Worm (Caenorhabditis elegans): ENCODE measurements around the gene W05H9.2.

W05H9.2 gene

ce11 chrX:6296402-6296844 is 29.6 kb downstream of the W05H9.2 start (continued):
- TF ChIP-seq ccch-3 (GFP tag; optimal IDR thresholded peaks at IDR 0.05): peak; percentile 96
- peak; percentile 68; the same call in 1 of the 2 replicates for TF ChIP-seq Y67H2A.10 (GFP tag; conservative IDR thresholded peaks at IDR 0.05)
- no peak for TF ChIP-seq sptf-2 (GFP tag; optimal IDR thresholded peaks at IDR 0.05)
- TF ChIP-seq attf-5 (GFP tag; optimal IDR thresholded peaks at IDR 0.05): peak; percentile 73
- peak; percentile 99 for TF ChIP-seq atf-7 (tag; optimal IDR thresholded peaks at IDR 0.05)
- peak; percentile 83 for TF ChIP-seq die-1 (tag; optimal IDR thresholded peaks at IDR 0.05)
- TF ChIP-seq him-1 (tag; optimal IDR thresholded peaks at IDR 0.05): peak; percentile 20
- TF ChIP-seq lir-1 (GFP tag; conservative IDR thresholded peaks at IDR 0.05): peak; percentile 97
- 0 out of 2 replicates have a peak, but pooled peaks have one; percentile 34 for TF ChIP-seq D2030.7 (GFP tag; IDR thresholded peaks at IDR 0.05)
- no peak; the same call in 1 of the 2 replicates for TF ChIP-seq zfh-2 (GFP tag; conservative IDR thresholded peaks at IDR 0.05)
- peak; percentile 94 for TF ChIP-seq egl-44 (GFP tag; IDR thresholded peaks at IDR 0.05)
- TF ChIP-seq ceh-58 (GFP tag; IDR thresholded peaks at IDR 0.05): 0 out of 2 replicates have a peak, but pooled peaks have one; percentile 54
- 0 out of 2 replicates have a peak, but pooled peaks have one; percentile 53 for TF ChIP-seq nhr-120 (GFP tag; IDR thresholded peaks at IDR 0.05)
- peak; percentile 100 for TF ChIP-seq lin-40 (tag; optimal IDR thresholded peaks at IDR 0.05)
- peak; percentile 68 for TF ChIP-seq unc-130 (GFP tag; optimal IDR thresholded peaks at IDR 0.05)
- TF ChIP-seq snpc-4 (GFP tag; optimal IDR thresholded peaks at IDR 0.05): peak; percentile 61
- TF ChIP-seq snpc-4 (tag; optimal IDR thresholded peaks at IDR 0.05): peak; percentile 36 to 90 (median 82)
- TF ChIP-seq bed-1 (GFP tag; IDR thresholded peaks at IDR 0.05): peak; percentile 88; the same call in 1 of the 2 replicates
- peak; percentile 96 for TF ChIP-seq egl-18 (GFP tag; IDR thresholded peaks at IDR 0.05)
- TF ChIP-seq Y95B8A.8 (GFP tag; IDR thresholded peaks at IDR 0.05): 0 out of 2 replicates have a peak, but pooled peaks have one; percentile 48
- TF ChIP-seq dpl-1 (GFP tag; optimal IDR thresholded peaks at IDR 0.05): peak; percentile 19
- no peak for TF ChIP-seq ama-1 (optimal IDR thresholded peaks at IDR 0.05)
- peak; percentile 18 to 94 for TF ChIP-seq ama-1 (GFP tag; optimal IDR thresholded peaks at IDR 0.05)
- TF ChIP-seq cebp-1 (GFP tag; IDR thresholded peaks at IDR 0.05): peak; percentile 82
- TF ChIP-seq cebp-1 (tag; optimal IDR thresholded peaks at IDR 0.05): peak; percentile 98
- TF ChIP-seq F55B11.4 (tag; optimal IDR thresholded peaks at IDR 0.05; ENCODE audit: borderline replicate concordance, insufficient read depth): no peak
- peak; percentile 98 for TF ChIP-seq C06A6.2 (GFP tag; conservative IDR thresholded peaks at IDR 0.05)
- no peak for TF ChIP-seq tbx-9 (tag; optimal IDR thresholded peaks at IDR 0.05; ENCODE audit: borderline replicate concordance)
- peak; percentile 78 for TF ChIP-seq ztf-18 (tag; optimal IDR thresholded peaks at IDR 0.05)
- TF ChIP-seq nfya-2 (GFP tag; IDR thresholded peaks at IDR 0.05): 0 out of 2 replicates have a peak, but pooled peaks have one; percentile 72
- TF ChIP-seq mes-4 (tag; optimal IDR thresholded peaks at IDR 0.05): peak; percentile 27
- TF ChIP-seq lin-35 (GFP tag; optimal IDR thresholded peaks at IDR 0.05): peak in 2 of 3 experiments; percentile 94 to 98
- TF ChIP-seq snpc-1.3 (tag; optimal IDR thresholded peaks at IDR 0.05; ENCODE audit: insufficient read depth): no peak
- peak; percentile 93; the same call in 1 of the 2 replicates for TF ChIP-seq bed-2 (GFP tag; IDR thresholded peaks at IDR 0.05)
- peak; percentile 100 for TF ChIP-seq repo-1 (tag; optimal IDR thresholded peaks at IDR 0.05)
- peak; percentile 98 for TF ChIP-seq ets-4 (GFP tag; optimal IDR thresholded peaks at IDR 0.05)
- peak; percentile 67 for TF ChIP-seq hsf-1 (GFP tag; IDR thresholded peaks at IDR 0.05)
- peak; percentile 99 for TF ChIP-seq nhr-80 (tag; optimal IDR thresholded peaks at IDR 0.05)
- peak; percentile 99 for TF ChIP-seq gei-17 (GFP tag; optimal IDR thresholded peaks at IDR 0.05)
- TF ChIP-seq rcor-1 (GFP tag; IDR thresholded peaks at IDR 0.05): peak; percentile 98
- peak; percentile 99 for TF ChIP-seq dox-1 (GFP tag; IDR thresholded peaks at IDR 0.05)
- peak; percentile 27; the same call in 1 of the 2 replicates for TF ChIP-seq F33H1.4 (GFP tag; IDR thresholded peaks at IDR 0.05)
- TF ChIP-seq F57A8.1 (GFP tag; optimal IDR thresholded peaks at IDR 0.05): peak; percentile 86
- no peak for TF ChIP-seq Y79H2A.3 (GFP tag; conservative IDR thresholded peaks at IDR 0.05)
- peak; percentile 97 for TF ChIP-seq ekl-4 (GFP tag; IDR thresholded peaks at IDR 0.05)
- TF ChIP-seq dpff-1 (tag; optimal IDR thresholded peaks at IDR 0.05): peak; percentile 99
- peak; percentile 98 for TF ChIP-seq hmg-20 (GFP tag; IDR thresholded peaks at IDR 0.05)
- TF ChIP-seq ceh-27 (GFP tag; optimal IDR thresholded peaks at IDR 0.05): peak; percentile 99

Data from whole organism, young adult.